Fruit fly (Drosophila melanogaster) whole organism, embryonic: ENCODE results near the gene Tis11.
A peak's percentile ranks its signal among the peaks of the same experiment; 100 is the strongest.

Experiments
- Antp ChIP-seq: fragments of 200-800 bp; sonication (Bioruptor generic); optimal IDR thresholded peaks from 3 replicates; lab custom pipeline; 2016; ENCODE audit warnings: missing biosample characterization, missing genetic modification characterization
- BEAF-32 ChIP-seq: fragments of 200-800 bp; sonication (Bioruptor generic); optimal IDR thresholded peaks from 3 replicates; lab custom pipeline; 2017; ENCODE audit warnings: missing biosample characterization, missing genetic modification characterization, mild to moderate bottlenecking, moderate library complexity, missing genetic modification reagents
- CG1024 ChIP-seq: fragments of 200-800 bp; sonication (Bioruptor generic); IDR thresholded peaks from 2 replicates; pipeline ENCODE4 v1.3.6; 2022; ENCODE audit warnings: missing biosample characterization, missing genetic modification characterization
- CG10267 ChIP-seq: fragments of 200-800 bp; sonication (Bioruptor generic); optimal IDR thresholded peaks from 2 replicates; lab custom pipeline; 2018; ENCODE audit warnings: missing biosample characterization, mild to moderate bottlenecking, missing genetic modification characterization, moderate library complexity
- CG10565 ChIP-seq: fragments of 200-800 bp; sonication (Bioruptor generic); optimal IDR thresholded peaks from 3 replicates; lab custom pipeline; 2016; ENCODE audit warnings: missing biosample characterization, mild to moderate bottlenecking, missing genetic modification characterization
- CG11398 ChIP-seq: fragments of 200-800 bp; sonication (Bioruptor generic); optimal IDR thresholded peaks from 2 replicates; lab custom pipeline; 2016; ENCODE audit warnings: missing biosample characterization, missing genetic modification characterization
- CG11696 ChIP-seq: fragments of 200-800 bp; sonication (Bioruptor generic); IDR thresholded peaks from 2 replicates; pipeline ENCODE4 v1.3.6; 2022; ENCODE audit warnings: missing biosample characterization, missing genetic modification characterization
- CG18262 ChIP-seq: fragments of 200-800 bp; optimal IDR thresholded peaks from 3 replicates; lab custom pipeline; 2019; ENCODE audit warnings: missing biosample characterization, mild to moderate bottlenecking, missing genetic modification characterization, moderate library complexity
- CG1832 ChIP-seq: fragments of 200-800 bp; sonication (Bioruptor generic); optimal IDR thresholded peaks from 2 replicates; lab custom pipeline; 2017; ENCODE audit warnings: missing biosample characterization, mild to moderate bottlenecking, missing genetic modification characterization, inconsistent platforms
- CG30431 ChIP-seq: fragments of 200-800 bp; sonication (Bioruptor generic); optimal IDR thresholded peaks from 2 replicates; lab custom pipeline; 2017; ENCODE audit warnings: missing biosample characterization, missing genetic modification characterization
- CG3281 ChIP-seq: fragments of 200-800 bp; sonication (Bioruptor generic); optimal IDR thresholded peaks from 3 replicates; lab custom pipeline; 2017; ENCODE audit warnings: missing biosample characterization, mild to moderate bottlenecking, missing genetic modification characterization
- CG6765 ChIP-seq: fragments of 200-800 bp; sonication (Bioruptor generic); optimal IDR thresholded peaks from 3 replicates; lab custom pipeline; 2017; ENCODE audit warnings: missing biosample characterization, mild to moderate bottlenecking, missing genetic modification characterization
- CG9437 ChIP-seq: fragments of 200-800 bp; sonication (Bioruptor generic); optimal IDR thresholded peaks from 2 replicates; lab custom pipeline; 2018; ENCODE audit warnings: missing biosample characterization, mild to moderate bottlenecking, missing genetic modification characterization
- CoRest ChIP-seq: fragments of 200-800 bp; sonication (Bioruptor generic); optimal IDR thresholded peaks from 3 replicates; lab custom pipeline; 2018; ENCODE audit warnings: missing biosample characterization, mild to moderate bottlenecking, missing genetic modification characterization, moderate library complexity
- E2f1 ChIP-seq: fragments of 200-800 bp; sonication (Bioruptor generic); IDR thresholded peaks from 2 replicates; pipeline ENCODE4 v1.3.6; 2022; ENCODE audit warnings: missing biosample characterization, missing genetic modification characterization
- ERR ChIP-seq: fragments of 200-800 bp; sonication (Bioruptor generic); optimal IDR thresholded peaks from 2 replicates; lab custom pipeline; 2016; ENCODE audit warnings: missing biosample characterization, missing genetic modification characterization
- Elba2 ChIP-seq: fragments of 200-800 bp; sonication (Bioruptor generic); optimal IDR thresholded peaks from 3 replicates; lab custom pipeline; 2016; ENCODE audit warnings: missing biosample characterization, missing genetic modification characterization
- Ets97D ChIP-seq: fragments of 200-800 bp; sonication (Bioruptor generic); optimal IDR thresholded peaks from 3 replicates; lab custom pipeline; 2016; ENCODE audit warnings: missing biosample characterization, missing genetic modification characterization
- HLH4C ChIP-seq: fragments of 200-800 bp; sonication (Bioruptor generic); IDR thresholded peaks from 3 replicates; pipeline ENCODE4 v1.3.6; 2022; ENCODE audit warnings: missing biosample characterization, missing genetic modification characterization; ENCODE audit not compliant: partially characterized antibody
- HmgZ ChIP-seq: fragments of 200-800 bp; sonication (Bioruptor generic); optimal IDR thresholded peaks from 2 replicates; lab custom pipeline; 2018; ENCODE audit warnings: missing biosample characterization, mild to moderate bottlenecking, missing genetic modification characterization
- Hmr ChIP-seq: fragments of 200-800 bp; sonication (Bioruptor generic); optimal IDR thresholded peaks from 3 replicates; lab custom pipeline; 2017; ENCODE audit warnings: mild to moderate bottlenecking, missing biosample characterization, missing genetic modification reagents, missing genetic modification characterization
- MTF-1 ChIP-seq: fragments of 200-800 bp; sonication (Bioruptor generic); optimal IDR thresholded peaks from 2 replicates; lab custom pipeline; 2018; ENCODE audit warnings: missing biosample characterization, mild to moderate bottlenecking, missing genetic modification characterization, borderline replicate concordance
- NK7.1 ChIP-seq: fragments of 200-800 bp; sonication (Bioruptor generic); optimal IDR thresholded peaks from 3 replicates; lab custom pipeline; 2016; ENCODE audit warnings: missing biosample characterization, missing genetic modification characterization
- Ptx1 ChIP-seq: fragments of 200-800 bp; sonication (Bioruptor generic); IDR thresholded peaks from 2 replicates; pipeline ENCODE4 v1.3.6; 2022; ENCODE audit warnings: missing biosample characterization, missing genetic modification characterization
- Scr ChIP-seq: fragments of 200-800 bp; sonication (Bioruptor generic); IDR thresholded peaks from 2 replicates; pipeline ENCODE4 v1.3.6; 2022; ENCODE audit warnings: missing biosample characterization, missing genetic modification characterization; ENCODE audit not compliant: partially characterized antibody
- Sox100B ChIP-seq: fragments of 200-800 bp; sonication (Bioruptor generic); optimal IDR thresholded peaks from 3 replicates; lab custom pipeline; 2018; ENCODE audit warnings: missing biosample characterization, mild to moderate bottlenecking, missing genetic modification characterization
- Sox102F ChIP-seq: fragments of 200-800 bp; sonication (Bioruptor generic); optimal IDR thresholded peaks from 2 replicates; lab custom pipeline; 2018; ENCODE audit warnings: missing biosample characterization, mild to moderate bottlenecking, missing genetic modification characterization, moderate library complexity
- crp ChIP-seq, 2 experiments: fragments of 200-800 bp; sonication (Bioruptor generic); optimal IDR thresholded peaks; 2 replicates in 1 of 2; 3 replicates in 1 of 2; lab custom pipeline; 2017; ENCODE audit warnings: missing biosample characterization in 2 of 2, missing genetic modification characterization in 2 of 2, mild to moderate bottlenecking in 1 of 2, moderate library complexity in 1 of 2
- da ChIP-seq: fragments of 200-800 bp; sonication (Bioruptor generic); optimal IDR thresholded peaks from 2 replicates; lab custom pipeline; 2016; ENCODE audit warnings: missing biosample characterization, missing genetic modification characterization
- dimm ChIP-seq: fragments of 200-800 bp; sonication (Bioruptor generic); IDR thresholded peaks from 2 replicates; pipeline ENCODE4 v1.3.6; 2022; ENCODE audit warnings: missing biosample characterization, missing genetic modification characterization
- eve ChIP-seq, 2 experiments: fragments of >200 bp; optimal IDR thresholded peaks; 2 replicates each; lab custom pipeline; 2017; ENCODE audit warnings: missing biosample characterization in 2 of 2, missing genetic modification characterization in 2 of 2
- ewg ChIP-seq: fragments of 200-800 bp; sonication (Bioruptor generic); optimal IDR thresholded peaks from 3 replicates; lab custom pipeline; 2017; ENCODE audit warnings: mild to moderate bottlenecking, missing biosample characterization, missing genetic modification reagents, missing genetic modification characterization
- fd96Cb ChIP-seq: fragments of 200-800 bp; sonication (Bioruptor generic); optimal IDR thresholded peaks from 2 replicates; lab custom pipeline; 2018; ENCODE audit warnings: missing biosample characterization, mild to moderate bottlenecking, missing genetic modification characterization, moderate library complexity
- grau ChIP-seq: fragments of 200-800 bp; optimal IDR thresholded peaks from 3 replicates; lab custom pipeline; 2019; ENCODE audit warnings: missing biosample characterization, mild to moderate bottlenecking, missing genetic modification characterization, moderate library complexity
- ind ChIP-seq: fragments of 200-800 bp; sonication (Bioruptor generic); optimal IDR thresholded peaks from 3 replicates; lab custom pipeline; 2016; ENCODE audit warnings: missing biosample characterization, missing genetic modification characterization
- kni ChIP-seq: fragments of 200-800 bp; sonication (Bioruptor generic); optimal IDR thresholded peaks from 3 replicates; lab custom pipeline; 2017; ENCODE audit warnings: mild to moderate bottlenecking, missing biosample characterization, missing genetic modification reagents, missing genetic modification characterization
- maf-S ChIP-seq: fragments of 200-800 bp; sonication (Bioruptor generic); optimal IDR thresholded peaks from 2 replicates; lab custom pipeline; 2016; ENCODE audit warnings: missing biosample characterization, missing genetic modification characterization
- odd ChIP-seq: fragments of 200-800 bp; sonication (Bioruptor generic); optimal IDR thresholded peaks from 2 replicates; lab custom pipeline; 2017; ENCODE audit warnings: missing biosample characterization, mild to moderate bottlenecking, missing genetic modification characterization
- pnt ChIP-seq: fragments of 200-800 bp; sonication (Bioruptor generic); optimal IDR thresholded peaks from 3 replicates; lab custom pipeline; 2016; ENCODE audit warnings: missing biosample characterization, missing genetic modification characterization
- pum ChIP-seq: fragments of 200-800 bp; sonication (Bioruptor generic); optimal IDR thresholded peaks from 2 replicates; lab custom pipeline; 2016; ENCODE audit warnings: missing biosample characterization, missing genetic modification characterization
- pzg ChIP-seq: fragments of 200-800 bp; sonication (Bioruptor generic); optimal IDR thresholded peaks from 3 replicates; lab custom pipeline; 2018; ENCODE audit warnings: missing biosample characterization, mild to moderate bottlenecking, missing genetic modification characterization, moderate library complexity
- run ChIP-seq: fragments of 200-800 bp; sonication (Bioruptor generic); optimal IDR thresholded peaks from 3 replicates; lab custom pipeline; 2018; ENCODE audit warnings: missing biosample characterization, mild to moderate bottlenecking, missing genetic modification characterization
- shn ChIP-seq: fragments of 200-800 bp; sonication (Bioruptor generic); optimal IDR thresholded peaks from 3 replicates; lab custom pipeline; 2016; ENCODE audit warnings: missing biosample characterization, missing genetic modification characterization
- stwl ChIP-seq: fragments of 200-800 bp; sonication (Bioruptor generic); optimal IDR thresholded peaks from 3 replicates; lab custom pipeline; 2018; ENCODE audit warnings: missing biosample characterization, mild to moderate bottlenecking, missing genetic modification characterization, moderate library complexity
- tio ChIP-seq: fragments of 200-800 bp; sonication (Bioruptor generic); optimal IDR thresholded peaks from 2 replicates; lab custom pipeline; 2017; ENCODE audit warnings: missing biosample characterization, missing genetic modification characterization, inconsistent platforms
- trh ChIP-seq: fragments of 200-800 bp; sonication (Bioruptor generic); optimal IDR thresholded peaks from 2 replicates; lab custom pipeline; 2016; ENCODE audit warnings: missing biosample characterization, missing genetic modification characterization
- ttk ChIP-seq: fragments of 200-800 bp; sonication (Bioruptor generic); IDR thresholded peaks from 2 replicates; pipeline ENCODE4 v2.1.2; 2022; ENCODE audit warnings: missing biosample characterization, missing genetic modification characterization
- zen ChIP-seq: fragments of 200-800 bp; sonication (Bioruptor generic); optimal IDR thresholded peaks from 3 replicates; lab custom pipeline; 2018; ENCODE audit warnings: missing biosample characterization, mild to moderate bottlenecking, missing genetic modification characterization, moderate library complexity

Gene Tis11

dm6 chrX:12724287-12725186 lies 65.3 kb downstream of the Tis11 start (continued):
- TF ChIP-seq ttk (GFP tag; lab: Robert Waterston, UW): no peak
- no peak for TF ChIP-seq E2f1 (GFP tag; lab: Robert Waterston, UW)
- no peak for TF ChIP-seq maf-S (GFP tag; lab: Kevin White, UChicago)
- TF ChIP-seq Sox100B (GFP tag; lab: Kevin White, UChicago): peak; percentile 47
- no peak for TF ChIP-seq CG1024 (GFP tag; lab: Robert Waterston, UW)
- TF ChIP-seq BEAF-32: peak; percentile 4
- TF ChIP-seq CG10565 (GFP tag; lab: Kevin White, UChicago): no peak
- TF ChIP-seq kni (GFP tag; lab: Kevin White, UChicago): peak; percentile 62
- no peak for TF ChIP-seq dimm (GFP tag; lab: Robert Waterston, UW)
- TF ChIP-seq Elba2 (GFP tag; lab: Kevin White, UChicago): no peak
- TF ChIP-seq ind (GFP tag; lab: Kevin White, UChicago): no peak
- TF ChIP-seq ewg (GFP tag; lab: Kevin White, UChicago): peak; percentile 2
- no peak for TF ChIP-seq Scr (GFP tag; lab: Robert Waterston, UW)
- peak; percentile 23 for TF ChIP-seq grau (tag; lab: Kevin White, UChicago)
- peak; percentile 14 for TF ChIP-seq odd (GFP tag; lab: Kevin White, UChicago)
- TF ChIP-seq CG9437: peak; percentile 52
- peak; percentile 67 for TF ChIP-seq CG18262 (tag; lab: Kevin White, UChicago)
- 0 out of 2 replicates have a peak, but pooled peaks have one; percentile 29 for TF ChIP-seq Ptx1 (GFP tag; lab: Robert Waterston, UW)
- TF ChIP-seq zen (tag; lab: Kevin White, UChicago): no peak
- no peak for TF ChIP-seq MTF-1 (GFP tag; lab: Kevin White, UChicago)
- no peak for TF ChIP-seq Hmr (GFP tag; lab: Kevin White, UChicago)
- TF ChIP-seq CG11398 (GFP tag; lab: Kevin White, UChicago): no peak
- TF ChIP-seq CG3281 (GFP tag; lab: Kevin White, UChicago): peak; percentile 34
- TF ChIP-seq CG10267 (tag; lab: Kevin White, UChicago): peak; percentile 29
- no peak for TF ChIP-seq stwl (tag; lab: Kevin White, UChicago)
- TF ChIP-seq Sox102F: peak; percentile 32
- TF ChIP-seq da (GFP tag; lab: Kevin White, UChicago): no peak
- peak; percentile 5 for TF ChIP-seq pum
- TF ChIP-seq HmgZ: no peak
- no peak for TF ChIP-seq pzg (GFP tag; lab: Kevin White, UChicago)
- TF ChIP-seq shn: peak; percentile 11
- TF ChIP-seq CG11696: peak; percentile 90
- TF ChIP-seq crp (GFP tag; optimal IDR thresholded peaks at IDR 0.05; lab: Kevin White, UChicago): no peak
- TF ChIP-seq CoRest (tag; lab: Kevin White, UChicago): peak; percentile 47
- peak; percentile 41 for TF ChIP-seq fd96Cb (tag; lab: Kevin White, UChicago)
- no peak for TF ChIP-seq Ets97D (GFP tag; lab: Kevin White, UChicago)
- peak; percentile 42 for TF ChIP-seq tio (GFP tag; lab: Kevin White, UChicago)
- peak in 1 of 2 experiments; percentile 86 for TF ChIP-seq eve (GFP tag; optimal IDR thresholded peaks at IDR 0.05; lab: Kevin White, UChicago)
- no peak for TF ChIP-seq CG6765 (GFP tag; lab: Kevin White, UChicago)
- TF ChIP-seq CG30431 (GFP tag; lab: Kevin White, UChicago): peak; percentile 2
- no peak for TF ChIP-seq HLH4C (GFP tag; lab: Robert Waterston, UW)
- TF ChIP-seq NK7.1 (GFP tag; lab: Kevin White, UChicago): no peak
- no peak for TF ChIP-seq run (tag; lab: Kevin White, UChicago)
- TF ChIP-seq trh (GFP tag; lab: Kevin White, UChicago): no peak
- TF ChIP-seq CG1832 (GFP tag; lab: Kevin White, UChicago): no peak
- no peak for TF ChIP-seq Antp
- TF ChIP-seq pnt (GFP tag; lab: Kevin White, UChicago): no peak
- TF ChIP-seq ERR (GFP tag; lab: Kevin White, UChicago): no peak
